Fruit fly (Drosophila melanogaster) whole organism, wandering third instar larva: ENCODE results near the gene CG18585.

ENCODE experiments used
- Abd-B ChIP-seq: fragments of >200 bp; optimal IDR thresholded peaks from 2 replicates; lab custom pipeline; 2017; ENCODE audit warnings: missing biosample characterization, missing genetic modification characterization
- CG32264 ChIP-seq: fragments of 200-800 bp; sonication (Bioruptor generic); optimal IDR thresholded peaks from 2 replicates; lab custom pipeline; 2016; ENCODE audit warnings: missing biosample characterization, missing genetic modification characterization
- CG9705 ChIP-seq: fragments of 200-800 bp; sonication (Bioruptor generic); optimal IDR thresholded peaks from 2 replicates; lab custom pipeline; 2018; ENCODE audit warnings: missing biosample characterization, mild to moderate bottlenecking, missing genetic modification characterization
- CrebA ChIP-seq: fragments of 200-800 bp; sonication (Bioruptor generic); optimal IDR thresholded peaks from 2 replicates; lab custom pipeline; 2016; ENCODE audit warnings: missing biosample characterization, mild to moderate bottlenecking, missing genetic modification characterization, borderline replicate concordance
- Dfd ChIP-seq: fragments of >200 bp; optimal IDR thresholded peaks from 2 replicates; lab custom pipeline; 2017; ENCODE audit warnings: missing biosample characterization, missing genetic modification characterization
- Dif ChIP-seq: fragments of 200-275, 200-300 bp; sonication (Bioruptor generic); optimal IDR thresholded peaks from 2 replicates; lab custom pipeline; 2018; ENCODE audit warnings: missing biosample characterization, missing genetic modification characterization; ENCODE audit not compliant: partially characterized antibody
- GATAd ChIP-seq: sonication (Bioruptor generic); optimal IDR thresholded peaks from 2 replicates; lab custom pipeline; 2016; ENCODE audit warnings: missing biosample characterization, missing genetic modification characterization
- HLH106 ChIP-seq: fragments of 200-800 bp; optimal IDR thresholded peaks from 3 replicates; lab custom pipeline; 2019; ENCODE audit warnings: missing biosample characterization, mild to moderate bottlenecking, missing genetic modification characterization, moderate library complexity
- Hnf4 ChIP-seq: fragments of 200-800 bp; sonication (Bioruptor generic); optimal IDR thresholded peaks from 2 replicates; lab custom pipeline; 2016; ENCODE audit warnings: missing biosample characterization, mild to moderate bottlenecking, missing genetic modification characterization
- Hr78 ChIP-seq: fragments of >200 bp; optimal IDR thresholded peaks from 2 replicates; lab custom pipeline; 2017; ENCODE audit warnings: missing biosample characterization, missing genetic modification characterization
- Hr83 ChIP-seq: fragments of 200-300 bp; sonication (Bioruptor generic); optimal IDR thresholded peaks from 2 replicates; lab custom pipeline; 2016; ENCODE audit warnings: missing biosample characterization, mild to moderate bottlenecking, missing genetic modification characterization, moderate library complexity; ENCODE audit not compliant: poor library complexity, severe bottlenecking
- Jra ChIP-seq: sonication (Bioruptor generic); optimal IDR thresholded peaks from 2 replicates; lab custom pipeline; 2016; ENCODE audit warnings: missing biosample characterization, missing genetic modification characterization
- Mio ChIP-seq: sonication (Bioruptor generic); optimal IDR thresholded peaks from 2 replicates; lab custom pipeline; 2016; ENCODE audit warnings: missing biosample characterization, missing genetic modification characterization
- Myc ChIP-seq: fragments of >200 bp; optimal IDR thresholded peaks from 2 replicates; lab custom pipeline; 2017
- N ChIP-seq: fragments of >200 bp; optimal IDR thresholded peaks from 2 replicates; lab custom pipeline; 2018; ENCODE audit warnings: missing biosample characterization, missing external identifiers, missing genetic modification characterization
- OdsH ChIP-seq: fragments of 200-800 bp; sonication (Bioruptor generic); optimal IDR thresholded peaks from 2 replicates; lab custom pipeline; 2016; ENCODE audit warnings: missing biosample characterization, mild to moderate bottlenecking, missing genetic modification characterization
- Rel ChIP-seq, 2 experiments: fragments of 200-800 bp; sonication (Bioruptor generic) in 1 of 2; optimal IDR thresholded peaks; 2 replicates in 1 of 2; 3 replicates in 1 of 2; lab custom pipeline; 2016 to 2019; ENCODE audit warnings: mild to moderate bottlenecking in 2 of 2, missing biosample characterization in 2 of 2, missing genetic modification characterization in 2 of 2, moderate library complexity in 1 of 2
- Sp1 ChIP-seq: fragments of 200-800 bp; sonication (Bioruptor generic); optimal IDR thresholded peaks from 3 replicates; lab custom pipeline; 2019; ENCODE audit warnings: missing biosample characterization, mild to moderate bottlenecking, missing genetic modification characterization, moderate library complexity
- Vsx2 ChIP-seq: fragments of 200-300, 225-300 bp; sonication (Bioruptor generic); optimal IDR thresholded peaks from 2 replicates; lab custom pipeline; 2018; ENCODE audit warnings: missing biosample characterization, missing genetic modification characterization; ENCODE audit not compliant: partially characterized antibody
- br ChIP-seq: fragments of 200-800 bp; sonication (Bioruptor generic); optimal IDR thresholded peaks from 2 replicates; lab custom pipeline; 2016; ENCODE audit warnings: missing biosample characterization, missing genetic modification characterization
- brk ChIP-seq: fragments of 200-800 bp; sonication (Bioruptor generic); optimal IDR thresholded peaks from 2 replicates; lab custom pipeline; 2016; ENCODE audit warnings: missing biosample characterization, mild to moderate bottlenecking, missing genetic modification characterization
- dl ChIP-seq, 2 experiments: fragments of 175-275, 200-275 bp in 1 of 2; fragments of 200-275 bp in 1 of 2; sonication (Bioruptor generic); optimal IDR thresholded peaks; lab custom pipeline; 2018; ENCODE audit warnings: mild to moderate bottlenecking in 2 of 2, missing biosample characterization in 2 of 2, missing genetic modification characterization in 2 of 2, moderate library complexity in 2 of 2; ENCODE audit not compliant: partially characterized antibody in 2 of 2, insufficient read depth in 1 of 2
- dmrt93B ChIP-seq: fragments of 200-800 bp; sonication (Bioruptor generic); optimal IDR thresholded peaks from 2 replicates; lab custom pipeline; 2018; ENCODE audit warnings: missing biosample characterization, mild to moderate bottlenecking, missing genetic modification characterization
- dsf ChIP-seq: sonication (Bioruptor generic); optimal IDR thresholded peaks from 2 replicates; lab custom pipeline; 2016; ENCODE audit warnings: missing biosample characterization, missing genetic modification characterization, borderline replicate concordance
- ey ChIP-seq: fragments of 200-800 bp; sonication (Bioruptor generic); optimal IDR thresholded peaks from 2 replicates; lab custom pipeline; 2016; ENCODE audit warnings: missing biosample characterization, missing genetic modification characterization
- foxo ChIP-seq, 2 experiments: fragments of 200-800 bp; sonication (Bioruptor generic); optimal IDR thresholded peaks; 2 replicates in 1 of 2; 3 replicates in 1 of 2; lab custom pipeline; 2016 to 2017; ENCODE audit warnings: missing biosample characterization in 2 of 2, missing genetic modification characterization in 2 of 2
- fru ChIP-seq: fragments of 200-800 bp; sonication (Bioruptor generic); optimal IDR thresholded peaks from 3 replicates; lab custom pipeline; 2016; ENCODE audit warnings: missing biosample characterization, mild to moderate bottlenecking, missing genetic modification characterization
- h ChIP-seq: fragments of 200-800 bp; sonication (Bioruptor generic); optimal IDR thresholded peaks from 3 replicates; lab custom pipeline; 2016; ENCODE audit warnings: missing biosample characterization, mild to moderate bottlenecking, missing genetic modification characterization
- jim ChIP-seq: fragments of 175-275, 200-325 bp; sonication (Bioruptor generic); optimal IDR thresholded peaks from 2 replicates; lab custom pipeline; 2016; ENCODE audit warnings: missing biosample characterization, mild to moderate bottlenecking, missing genetic modification characterization
- lola ChIP-seq: fragments of >200 bp; optimal IDR thresholded peaks from 2 replicates; lab custom pipeline; 2017; ENCODE audit warnings: missing biosample characterization, missing genetic modification characterization
- pan ChIP-seq: fragments of >200 bp; optimal IDR thresholded peaks from 2 replicates; lab custom pipeline; 2017
- psq ChIP-seq: fragments of 200-800 bp; sonication (Bioruptor generic); optimal IDR thresholded peaks from 3 replicates; lab custom pipeline; 2017; ENCODE audit warnings: missing biosample characterization, mild to moderate bottlenecking, missing genetic modification characterization, moderate library complexity
- rgr ChIP-seq: fragments of 200-800 bp; sonication (Bioruptor generic); optimal IDR thresholded peaks from 3 replicates; lab custom pipeline; 2016; ENCODE audit warnings: missing biosample characterization, mild to moderate bottlenecking, missing genetic modification characterization
- sage ChIP-seq: fragments of 200-800 bp; sonication (Bioruptor generic); optimal IDR thresholded peaks from 2 replicates; lab custom pipeline; 2016; ENCODE audit warnings: missing biosample characterization, mild to moderate bottlenecking, missing genetic modification characterization
- sv ChIP-seq: fragments of 200-800 bp; sonication (Bioruptor generic); optimal IDR thresholded peaks from 3 replicates; lab custom pipeline; 2016; ENCODE audit warnings: missing biosample characterization, missing genetic modification characterization
- tai ChIP-seq: sonication (Bioruptor generic); optimal IDR thresholded peaks from 2 replicates; lab custom pipeline; 2016; ENCODE audit warnings: missing biosample characterization, missing genetic modification characterization
- usp ChIP-seq: fragments of >200 bp; optimal IDR thresholded peaks from 2 replicates; lab custom pipeline; 2017; ENCODE audit warnings: missing biosample characterization, missing genetic modification characterization
- woc ChIP-seq: sonication (Bioruptor generic); optimal IDR thresholded peaks from 2 replicates; lab custom pipeline; 2016; ENCODE audit warnings: missing biosample characterization, mild to moderate bottlenecking, missing genetic modification characterization

Gene CG18585

DNA sequence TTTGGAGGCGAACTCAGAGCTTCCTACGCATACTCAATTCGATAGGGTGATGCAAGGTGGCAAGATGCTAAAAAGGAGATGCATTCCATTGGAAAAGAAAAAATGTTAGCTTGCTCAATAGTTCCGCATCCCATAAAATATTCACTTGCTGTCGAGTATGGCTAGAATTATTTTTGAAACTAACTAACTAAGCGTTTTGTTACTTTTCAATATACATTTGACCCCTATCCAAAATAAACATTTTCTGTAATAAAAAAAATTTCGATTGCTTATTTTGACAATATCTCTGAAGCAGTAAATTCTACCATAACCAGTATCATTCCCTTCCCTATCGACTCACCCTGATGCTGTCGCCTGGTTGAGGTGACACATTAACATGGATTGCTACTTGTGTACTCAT, 12.7 kb upstream of the CG18585 start (continued):
- TF ChIP-seq foxo (GFP tag; optimal IDR thresholded peaks at IDR 0.05; lab: Kevin White, UChicago), result peak in 1 of 2 experiments; percentile 79
- TF ChIP-seq GATAd, result no peak
- no peak for TF ChIP-seq pan
- no peak for TF ChIP-seq Myc (lab: Kevin White, UChicago)
- TF ChIP-seq Hr83 (GFP tag; lab: Kevin White, UChicago), result no peak
- peak; percentile 67 for TF ChIP-seq Hnf4 (GFP tag; lab: Kevin White, UChicago)
- TF ChIP-seq Dfd (GFP tag; lab: Kevin White, UChicago), result no peak
- peak; percentile 82 for TF ChIP-seq HLH106 (tag; lab: Kevin White, UChicago)
- TF ChIP-seq lola, result no peak

DNA sequence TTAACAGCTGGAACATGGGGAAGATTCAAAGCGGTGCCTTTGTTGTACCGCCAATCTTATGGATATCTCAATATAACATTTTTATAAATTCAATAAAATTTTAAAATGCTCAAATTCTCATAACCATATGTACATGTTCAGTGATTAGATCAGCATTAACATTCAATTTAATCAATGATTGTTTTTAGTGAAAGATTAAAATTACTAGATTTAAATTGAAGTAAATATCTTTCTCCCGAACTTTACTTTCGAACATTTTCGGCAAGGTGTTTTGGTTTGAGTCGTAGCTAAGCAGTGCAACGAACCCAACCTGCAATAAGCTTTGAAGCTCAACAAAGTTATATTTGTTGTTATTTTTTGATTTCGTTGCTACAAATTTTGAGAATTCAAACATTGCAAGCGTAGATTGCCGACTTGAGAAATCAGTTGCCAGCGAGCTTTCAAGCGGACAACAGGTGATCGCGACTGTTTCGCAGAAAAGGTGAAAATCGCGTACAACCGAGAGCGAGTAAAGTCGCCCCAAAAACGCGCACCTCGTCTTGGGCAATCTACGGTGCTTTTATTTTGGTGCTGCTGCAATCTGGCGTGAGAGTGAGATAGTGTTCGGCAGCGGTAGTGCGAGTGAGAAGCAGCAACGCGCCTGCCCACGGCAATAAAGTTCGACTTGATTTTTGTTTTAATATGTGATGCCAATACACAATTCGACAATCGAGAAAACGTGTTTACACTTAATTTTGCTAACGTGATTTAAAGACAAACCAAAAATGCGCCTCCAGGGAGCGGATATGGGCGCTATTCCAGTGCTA, 11.7 kb upstream of the CG18585 start, which contains the start of gene Tep3:
Tep3 (plus strand) TSS at position 423 of the 806 bp plus-strand sequence.
- peak; percentile 42 for TF ChIP-seq HLH106 (tag; lab: Kevin White, UChicago)
- no peak for TF ChIP-seq Mio (GFP tag; lab: Kevin White, UChicago)
- TF ChIP-seq ey (GFP tag; lab: Kevin White, UChicago), result peak; percentile 38
- no peak for TF ChIP-seq Abd-B (GFP tag; lab: Kevin White, UChicago)
- no peak for TF ChIP-seq dmrt93B (GFP tag; lab: Kevin White, UChicago)
- no peak for TF ChIP-seq usp
- TF ChIP-seq fru, result peak; percentile 90
- TF ChIP-seq h (GFP tag; lab: Kevin White, UChicago), result peak; percentile 42
- no peak for TF ChIP-seq Jra (GFP tag; lab: Kevin White, UChicago)
- no peak for TF ChIP-seq Vsx2
- TF ChIP-seq OdsH, result no peak
- TF ChIP-seq Myc (lab: Kevin White, UChicago), result peak; percentile 48
- TF ChIP-seq brk (GFP tag; lab: Kevin White, UChicago), result peak; percentile 5
- peak; percentile 2 for TF ChIP-seq CrebA (GFP tag; lab: Kevin White, UChicago)
- TF ChIP-seq foxo (GFP tag; optimal IDR thresholded peaks at IDR 0.05; lab: Kevin White, UChicago), result peak in 1 of 2 experiments; percentile 42
- no peak for TF ChIP-seq br (GFP tag; lab: Kevin White, UChicago)
- no peak for TF ChIP-seq dsf (GFP tag; lab: Kevin White, UChicago)
- no peak for TF ChIP-seq CG32264
- no peak for TF ChIP-seq Hr83 (GFP tag; lab: Kevin White, UChicago)
- no peak for TF ChIP-seq pan
- no peak for TF ChIP-seq dl (GFP tag; optimal IDR thresholded peaks at IDR 0.05; lab: Kevin White, UChicago; ENCODE audit: insufficient read depth in 1 of 2, partially characterized antibody in 2 of 2)
- no peak for TF ChIP-seq Sp1 (GFP tag; lab: Kevin White, UChicago)
- TF ChIP-seq sage (GFP tag; lab: Kevin White, UChicago), result peak; percentile 34
- no peak for TF ChIP-seq Hr78 (GFP tag; lab: Kevin White, UChicago)
- peak; percentile 37 for TF ChIP-seq sv (GFP tag; lab: Kevin White, UChicago)
- TF ChIP-seq jim (GFP tag; lab: Kevin White, UChicago), result no peak
- peak; percentile 36 for TF ChIP-seq Hnf4 (GFP tag; lab: Kevin White, UChicago)
- TF ChIP-seq N (GFP tag; lab: Kevin White, UChicago), result no peak
- peak; percentile 35 for TF ChIP-seq psq (GFP tag; lab: Kevin White, UChicago)
- no peak for TF ChIP-seq lola
- TF ChIP-seq tai (GFP tag; lab: Kevin White, UChicago), result peak; percentile 32
- no peak for TF ChIP-seq CG9705 (GFP tag; lab: Kevin White, UChicago)
- TF ChIP-seq rgr (GFP tag; lab: Kevin White, UChicago), result peak; percentile 43
- no peak for TF ChIP-seq woc (GFP tag; lab: Kevin White, UChicago)
- no peak for TF ChIP-seq Dfd (GFP tag; lab: Kevin White, UChicago)
- peak; percentile 41 for TF ChIP-seq Dif (GFP tag; lab: Kevin White, UChicago)
- no peak for TF ChIP-seq GATAd
- no peak for TF ChIP-seq Rel (GFP tag; optimal IDR thresholded peaks at IDR 0.05; lab: Kevin White, UChicago)
- TF ChIP-seq Rel (tag; optimal IDR thresholded peaks at IDR 0.05; lab: Kevin White, UChicago), result no peak
